Worm (Caenorhabditis elegans): ENCODE data around the gene srw-11.
"Not testable (repeated sequence)": the region's sequence is repeated elsewhere in the genome, so short reads cannot be mapped to it uniquely, and the experiment has no call there.

Gene srw-11

DNA sequence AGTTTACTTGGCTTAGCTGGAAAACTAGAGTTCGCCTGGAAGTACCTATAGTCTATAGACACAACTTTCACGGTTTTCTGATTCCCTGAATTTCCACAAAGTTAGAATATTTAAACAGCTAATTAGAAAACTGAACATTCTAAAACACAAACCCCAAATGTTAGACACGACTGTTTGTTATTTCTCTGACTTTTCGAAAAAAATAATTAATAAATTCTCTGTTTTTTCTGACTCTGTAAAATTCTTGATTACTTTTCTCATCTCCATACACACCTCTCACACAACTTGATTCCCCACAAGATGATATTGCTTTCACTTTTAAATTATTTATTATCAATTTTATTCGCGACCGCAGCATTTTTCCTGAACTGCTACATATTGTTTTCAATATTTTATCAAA lies 13.4 kb upstream of the srw-11 start, which contains the start of gene srbc-75:
Gene srbc-75 (plus strand): TSS at position 301 of the 400 bp plus-strand sequence.
- TF ChIP-seq syd-9 (tag; optimal IDR thresholded peaks at IDR 0.05) (no peak), pat-9 (tag; optimal IDR thresholded peaks at IDR 0.05) (no peak), pha-4 (tag; optimal IDR thresholded peaks at IDR 0.05) (no peak), dmd-4 (tag; optimal IDR thresholded peaks at IDR 0.05; ENCODE audit: borderline replicate concordance) (no peak), unc-55 (GFP tag; optimal IDR thresholded peaks at IDR 0.05) (no peak), unc-3 (GFP tag; conservative IDR thresholded peaks at IDR 0.05) (no peak), unc-3 (tag; optimal IDR thresholded peaks at IDR 0.05) (no peak), mec-3 (tag; optimal IDR thresholded peaks at IDR 0.05; ENCODE audit: borderline replicate concordance) (no peak), F13H6.1 (tag; optimal IDR thresholded peaks at IDR 0.05) (no peak), T23F11.4 (GFP tag; optimal IDR thresholded peaks at IDR 0.05) (no peak), nhr-232 (tag; optimal IDR thresholded peaks at IDR 0.05) (no peak), fkh-10 (GFP tag; optimal IDR thresholded peaks at IDR 0.05) (no peak), ahr-1 (tag; optimal IDR thresholded peaks at IDR 0.05) (no peak), che-1 (tag; optimal IDR thresholded peaks at IDR 0.05) (no peak), fkh-6 (tag; optimal IDR thresholded peaks at IDR 0.05) (no peak), rnt-1 (tag; optimal IDR thresholded peaks at IDR 0.05) (no peak), tbx-7 (tag; optimal IDR thresholded peaks at IDR 0.05) (no peak), sdc-2 (tag; optimal IDR thresholded peaks at IDR 0.05) (no peak), pros-1 (tag; optimal IDR thresholded peaks at IDR 0.05) (no peak), K09A11.1 (tag; optimal IDR thresholded peaks at IDR 0.05; ENCODE audit: insufficient read depth) (no peak), sox-4 (tag; optimal IDR thresholded peaks at IDR 0.05) (no peak)

DNA sequence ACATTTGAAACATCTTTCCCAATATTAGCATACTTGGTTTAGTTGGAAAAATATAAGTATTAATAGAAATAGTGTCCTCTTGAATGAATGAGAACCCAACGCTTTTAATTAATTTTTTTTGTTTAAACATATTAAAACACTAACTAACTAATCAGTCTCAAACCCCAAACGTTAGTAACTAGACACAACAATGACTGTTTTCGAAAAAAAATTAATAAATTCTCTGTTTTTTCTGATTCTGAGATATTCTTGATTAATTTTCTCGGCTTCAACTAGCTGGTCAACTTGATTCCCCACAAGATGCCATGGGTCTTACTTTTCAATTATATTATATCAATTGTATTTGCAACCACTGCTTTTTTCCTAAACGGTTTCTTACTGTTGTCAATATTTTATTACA lies 12.0 kb upstream of the srw-11 start, which contains the start of gene srbc-76:
Gene srbc-76 (plus strand): TSS at position 301 of the 400 bp plus-strand sequence.
- no peak for TF ChIP-seq nhr-11 (tag; optimal IDR thresholded peaks at IDR 0.05)

DNA sequence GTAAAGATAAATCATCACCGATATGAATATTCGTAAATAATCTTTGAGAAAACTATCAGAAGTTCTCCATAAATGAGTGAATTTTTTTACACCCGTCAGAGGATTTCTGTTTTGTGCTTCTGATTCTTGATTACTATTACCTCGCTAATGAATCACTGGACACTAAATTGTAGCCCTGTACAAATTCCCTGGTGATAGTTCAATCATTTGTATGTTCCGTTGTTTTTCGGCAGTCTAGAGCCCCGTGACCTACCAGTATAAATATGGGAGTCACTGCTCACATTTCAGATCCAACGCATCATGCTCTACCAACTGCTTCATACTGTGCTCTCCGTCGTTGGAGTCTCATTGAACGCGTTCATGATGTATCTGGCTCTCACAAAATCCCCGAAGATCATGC lies 10.2 kb upstream of the srw-11 start, which contains the start of gene srd-28:
Gene srd-28 (plus strand): TSS at position 301 of the 400 bp plus-strand sequence.
- TF ChIP-seq elt-2, lin-11, ceh-14 (tag; optimal IDR thresholded peaks at IDR 0.05): not testable (repeated sequence)

DNA sequence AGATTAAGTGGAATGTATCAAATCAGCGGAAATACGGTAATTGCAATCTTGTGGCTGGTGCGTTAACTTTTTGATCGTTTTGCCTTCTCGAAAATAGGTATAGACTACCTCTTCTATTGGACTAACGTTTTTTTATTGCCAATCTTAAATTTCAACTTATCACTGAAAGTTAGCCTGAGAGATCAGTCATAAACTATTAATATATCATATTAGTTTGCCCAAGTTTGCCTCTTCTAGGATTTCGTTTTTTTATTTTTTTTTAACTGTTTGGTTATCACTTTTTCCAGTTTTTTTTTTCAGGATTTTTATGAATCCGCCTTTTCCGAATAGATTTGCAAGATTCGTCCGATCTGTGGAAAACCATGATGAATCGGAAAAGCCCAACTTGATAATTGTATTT lies 4.3 kb upstream of the srw-11 start, which contains the start of gene kin-30:
Gene kin-30 (plus strand): TSS at position 301 of the 400 bp plus-strand sequence.
- TF ChIP-seq ets-4 (tag; optimal IDR thresholded peaks at IDR 0.05), result no peak
- TF ChIP-seq sox-4 (tag; optimal IDR thresholded peaks at IDR 0.05), result no peak
- no peak for TF ChIP-seq pros-1 (tag; optimal IDR thresholded peaks at IDR 0.05)
- no peak for TF ChIP-seq F13H6.1 (tag; optimal IDR thresholded peaks at IDR 0.05)
- TF ChIP-seq hlh-6 (tag; optimal IDR thresholded peaks at IDR 0.05), result no peak
- TF ChIP-seq hlh-13 (GFP tag; optimal IDR thresholded peaks at IDR 0.05), result no peak
- TF ChIP-seq Y22D7AL.16 (tag; optimal IDR thresholded peaks at IDR 0.05), result no peak
- no peak for TF ChIP-seq gmeb-2 (tag; optimal IDR thresholded peaks at IDR 0.05)
- no peak for TF ChIP-seq unc-86 (tag; optimal IDR thresholded peaks at IDR 0.05)
- TF ChIP-seq hlh-8 (tag; optimal IDR thresholded peaks at IDR 0.05), result no peak
- no peak for TF ChIP-seq npax-4 (tag; optimal IDR thresholded peaks at IDR 0.05)
- no peak for TF ChIP-seq eyg-1 (tag; optimal IDR thresholded peaks at IDR 0.05)
- no peak for TF ChIP-seq rnt-1 (tag; optimal IDR thresholded peaks at IDR 0.05)
- TF ChIP-seq pqm-1 (tag; optimal IDR thresholded peaks at IDR 0.05), result no peak
- TF ChIP-seq ceh-30 (tag; optimal IDR thresholded peaks at IDR 0.05), result no peak
- TF ChIP-seq pax-1 (tag; optimal IDR thresholded peaks at IDR 0.05), result no peak
- TF ChIP-seq ceh-14 (tag; optimal IDR thresholded peaks at IDR 0.05), result no peak
- TF ChIP-seq che-1 (tag; optimal IDR thresholded peaks at IDR 0.05), result no peak
- TF ChIP-seq pag-3 (tag; optimal IDR thresholded peaks at IDR 0.05; ENCODE audit: borderline replicate concordance), result no peak
